Worm (Caenorhabditis elegans) whole organism, L1 larva: ENCODE data around the gene fkb-6.

Source experiments
- C04F5.9 ChIP-seq: sonication (generic microtip); optimal IDR thresholded peaks from 2 replicates; lab custom pipeline; 2016; ENCODE audit warnings: missing genetic modification characterization, missing compliant biosample characterization
- C16A3.4 ChIP-seq: fragments of 150-350 bp; optimal IDR thresholded peaks from 2 replicates; lab custom pipeline; 2014; ENCODE audit warnings: missing biosample characterization, missing genetic modification characterization
- F16B12.6 ChIP-seq: fragments of 150-350 bp; optimal IDR thresholded peaks from 2 replicates; lab custom pipeline; 2014; ENCODE audit warnings: missing biosample characterization, missing genetic modification characterization
- Y116A8C.19 ChIP-seq: sonication (generic microtip); optimal IDR thresholded peaks from 2 replicates; lab custom pipeline; 2016; ENCODE audit warnings: missing compliant biosample characterization, missing genetic modification characterization, borderline replicate concordance
- aha-1 ChIP-seq: fragments of 150-350 bp; optimal IDR thresholded peaks from 2 replicates; lab custom pipeline; 2014; ENCODE audit warnings: missing biosample characterization, missing genetic modification characterization
- alr-1 ChIP-seq: fragments of 200-800 bp; sonication (Bioruptor generic); optimal IDR thresholded peaks from 2 replicates; lab custom pipeline; 2018; ENCODE audit warnings: borderline replicate concordance, mild to moderate bottlenecking, missing genetic modification characterization, missing compliant biosample characterization
- aly-2 ChIP-seq: fragments of 150-350 bp; optimal IDR thresholded peaks from 2 replicates; lab custom pipeline; 2014; ENCODE audit warnings: missing biosample characterization, missing genetic modification characterization
- blmp-1 ChIP-seq: fragments of 150-350 bp; optimal IDR thresholded peaks from 2 replicates; lab custom pipeline; 2014; ENCODE audit warnings: missing biosample characterization, missing genetic modification characterization
- ceh-82 ChIP-seq, 3 experiments: fragments of 150-350 bp in 1 of 3; sonication (generic microtip) in 2 of 3; optimal IDR thresholded peaks; 2 replicates each; lab custom pipeline; 2014 to 2017; ENCODE audit warnings: missing biosample characterization in 3 of 3, missing genetic modification characterization in 3 of 3
- ceh-88 ChIP-seq: fragments of 200-800 bp; sonication (Bioruptor generic); IDR thresholded peaks from 2 replicates; pipeline ENCODE4 v1.3.6; 2022; ENCODE audit warnings: missing genetic modification characterization, missing compliant biosample characterization
- ces-1 ChIP-seq: fragments of 150-350 bp; optimal IDR thresholded peaks from 2 replicates; lab custom pipeline; 2014; ENCODE audit warnings: missing biosample characterization, missing genetic modification reagents, missing genetic modification characterization
- dpl-1 ChIP-seq, 3 experiments: fragments of 150-350 bp in 2 of 3; sonication (generic microtip) in 1 of 3; optimal IDR thresholded peaks; 2 replicates each; lab custom pipeline; 2014 to 2017; ENCODE audit warnings: missing biosample characterization in 3 of 3, missing genetic modification characterization in 3 of 3, missing genetic modification reagents in 3 of 3
- dsc-1 ChIP-seq: sonication (generic microtip); optimal IDR thresholded peaks from 2 replicates; lab custom pipeline; 2016; ENCODE audit warnings: mild to moderate bottlenecking, missing genetic modification characterization, missing compliant biosample characterization
- efl-1 ChIP-seq, 4 experiments: fragments of 150-350 bp; optimal IDR thresholded peaks in 3 of 4; peaks in 1 of 4; 1 replicate in 1 of 4; 2 replicates in 3 of 4; lab custom pipeline; 2014; ENCODE audit warnings: missing biosample characterization in 2 of 4, missing genetic modification characterization in 2 of 4, missing genetic modification reagents in 2 of 4
- egl-27 ChIP-seq, 2 experiments: fragments of 150-350 bp in 1 of 2; sonication (generic microtip); optimal IDR thresholded peaks; 3 replicates each; lab custom pipeline; 2017 to 2018; ENCODE audit warnings: missing biosample characterization in 2 of 2, missing genetic modification characterization in 2 of 2, missing genetic modification reagents in 2 of 2
- elt-3 ChIP-seq, 6 experiments: fragments of 150-350 bp in 1 of 6; sonication (generic microtip); optimal IDR thresholded peaks; 2 replicates each; lab custom pipeline; 2017 to 2018; ENCODE audit warnings: missing biosample characterization in 6 of 6, missing genetic modification characterization in 6 of 6, inconsistent platforms in 1 of 6
- ets-5 ChIP-seq: fragments of 200-800 bp; sonication (Bioruptor generic); IDR thresholded peaks from 2 replicates; pipeline ENCODE4 v1.3.6; 2022; ENCODE audit warnings: missing genetic modification characterization, missing compliant biosample characterization
- fkh-10 ChIP-seq: sonication (generic microtip); optimal IDR thresholded peaks from 2 replicates; lab custom pipeline; 2017; ENCODE audit warnings: missing biosample characterization, missing genetic modification reagents, missing genetic modification characterization
- fkh-4 ChIP-seq: sonication (generic microtip); optimal IDR thresholded peaks from 2 replicates; lab custom pipeline; 2016; ENCODE audit warnings: missing compliant biosample characterization, missing genetic modification characterization, borderline replicate concordance
- hlh-17 ChIP-seq: fragments of 200-800 bp; sonication (Bioruptor generic); optimal IDR thresholded peaks from 2 replicates; lab custom pipeline; 2018; ENCODE audit warnings: missing genetic modification characterization, mild to moderate bottlenecking, missing compliant biosample characterization, moderate library complexity, borderline replicate concordance
- hlh-4 ChIP-seq: sonication (generic microtip); optimal IDR thresholded peaks from 2 replicates; lab custom pipeline; 2016; ENCODE audit warnings: mild to moderate bottlenecking, missing genetic modification characterization, missing compliant biosample characterization
- isw-1 ChIP-seq: fragments of 200-800 bp; sonication (Bioruptor generic); IDR thresholded peaks from 2 replicates; pipeline ENCODE4 v1.3.6; 2022; ENCODE audit warnings: missing genetic modification characterization, missing compliant biosample characterization
- lin-14 ChIP-seq: fragments of 200-800 bp; sonication (Bioruptor generic); optimal IDR thresholded peaks from 2 replicates; lab custom pipeline; 2018; ENCODE audit warnings: mild to moderate bottlenecking, missing genetic modification characterization, moderate library complexity, missing compliant biosample characterization
- lin-15B ChIP-seq: fragments of 150-350 bp; sonication (generic microtip); optimal IDR thresholded peaks from 3 replicates; lab custom pipeline; 2014; ENCODE audit warnings: missing biosample characterization, missing genetic modification characterization
- lin-39 ChIP-seq: fragments of 150-350 bp; optimal IDR thresholded peaks from 2 replicates; lab custom pipeline; 2014; ENCODE audit warnings: missing biosample characterization, missing genetic modification reagents, missing genetic modification characterization
- lir-3 ChIP-seq: sonication (generic microtip); optimal IDR thresholded peaks from 2 replicates; lab custom pipeline; 2016; ENCODE audit warnings: mild to moderate bottlenecking, missing genetic modification characterization, moderate library complexity, missing compliant biosample characterization; ENCODE audit not compliant: poor library complexity
- lsy-2 ChIP-seq, 2 experiments: fragments of 150-350 bp; optimal IDR thresholded peaks; 2 replicates each; lab custom pipeline; 2014; ENCODE audit warnings: missing biosample characterization in 2 of 2, missing genetic modification characterization in 2 of 2
- mab-9 ChIP-seq: fragments of 200-800 bp; sonication (Bioruptor generic); IDR thresholded peaks from 2 replicates; pipeline ENCODE4 v1.3.6; 2022; ENCODE audit warnings: missing genetic modification reagents, missing genetic modification characterization, missing compliant biosample characterization
- nhr-12 ChIP-seq: sonication (generic microtip); optimal IDR thresholded peaks from 2 replicates; lab custom pipeline; 2017; ENCODE audit warnings: missing biosample characterization, missing genetic modification characterization
- nhr-20 ChIP-seq: sonication (generic microtip); optimal IDR thresholded peaks from 2 replicates; lab custom pipeline; 2016; ENCODE audit warnings: mild to moderate bottlenecking, missing genetic modification characterization, missing compliant biosample characterization
- nhr-237 ChIP-seq: fragments of 150-350 bp; optimal IDR thresholded peaks from 2 replicates; lab custom pipeline; 2014; ENCODE audit warnings: missing biosample characterization, missing genetic modification characterization
- nhr-28 ChIP-seq: fragments of 150-350 bp; optimal IDR thresholded peaks from 2 replicates; lab custom pipeline; 2014; ENCODE audit warnings: missing biosample characterization, missing genetic modification characterization
- nhr-71 ChIP-seq: sonication (generic microtip); optimal IDR thresholded peaks from 2 replicates; lab custom pipeline; 2016; ENCODE audit warnings: mild to moderate bottlenecking, missing genetic modification characterization, moderate library complexity, missing compliant biosample characterization
- nhr-77 ChIP-seq: fragments of 150-350 bp; optimal IDR thresholded peaks from 2 replicates; lab custom pipeline; 2014; ENCODE audit warnings: missing biosample characterization, missing genetic modification characterization
- nhr-85 ChIP-seq: sonication (generic microtip); peaks from one replicate; lab custom pipeline; 2016; ENCODE audit warnings: missing genetic modification characterization, inconsistent platforms, missing compliant biosample characterization
- pag-3 ChIP-seq: sonication (generic microtip); optimal IDR thresholded peaks from 2 replicates; lab custom pipeline; 2017; ENCODE audit warnings: missing genetic modification characterization, mild to moderate bottlenecking, missing compliant biosample characterization, antibody characterized with exemption, borderline replicate concordance; ENCODE audit not compliant: insufficient read depth
- pqm-1 ChIP-seq: sonication (generic microtip); optimal IDR thresholded peaks from 3 replicates; lab custom pipeline; 2017; ENCODE audit warnings: missing biosample characterization, missing genetic modification characterization
- rnt-1 ChIP-seq: sonication (generic microtip); optimal IDR thresholded peaks from 2 replicates; lab custom pipeline; 2016; ENCODE audit warnings: mild to moderate bottlenecking, missing genetic modification characterization, moderate library complexity, missing compliant biosample characterization
- sptf-1 ChIP-seq: fragments of 150-350 bp; optimal IDR thresholded peaks from 2 replicates; lab custom pipeline; 2014; ENCODE audit warnings: missing biosample characterization, missing genetic modification characterization
- sup-37 ChIP-seq: fragments of 200-800 bp; sonication (Bioruptor generic); optimal IDR thresholded peaks from 2 replicates; lab custom pipeline; 2018; ENCODE audit warnings: mild to moderate bottlenecking, missing genetic modification characterization, missing compliant biosample characterization
- swsn-7 ChIP-seq: sonication (generic microtip); optimal IDR thresholded peaks from 2 replicates; lab custom pipeline; 2016; ENCODE audit warnings: missing genetic modification characterization, missing compliant biosample characterization
- tbx-2 ChIP-seq: sonication (generic microtip); optimal IDR thresholded peaks from 2 replicates; lab custom pipeline; 2016; ENCODE audit warnings: missing genetic modification characterization, missing compliant biosample characterization
- unc-130 ChIP-seq: fragments of 150-350 bp; optimal IDR thresholded peaks from 2 replicates; lab custom pipeline; 2017; ENCODE audit warnings: missing biosample characterization, missing genetic modification characterization, inconsistent platforms
- unc-62 ChIP-seq: fragments of 150-350 bp; optimal IDR thresholded peaks from 2 replicates; lab custom pipeline; 2014; ENCODE audit warnings: missing biosample characterization, missing genetic modification reagents, missing genetic modification characterization
- vab-15 ChIP-seq: sonication (generic microtip); optimal IDR thresholded peaks from 2 replicates; lab custom pipeline; 2017; ENCODE audit warnings: missing genotype, mild to moderate bottlenecking, missing genetic modification characterization, missing compliant biosample characterization
- zag-1 ChIP-seq: fragments of 150-350 bp; optimal IDR thresholded peaks from 2 replicates; lab custom pipeline; 2014; ENCODE audit warnings: missing biosample characterization, missing genetic modification characterization
- zip-4 ChIP-seq: fragments of 200-800 bp; sonication (Bioruptor generic); optimal IDR thresholded peaks from 2 replicates; lab custom pipeline; 2018; ENCODE audit warnings: mild to moderate bottlenecking, missing genetic modification characterization, moderate library complexity, missing compliant biosample characterization
- ztf-11 ChIP-seq, 2 experiments: sonication (generic microtip); optimal IDR thresholded peaks; 2 replicates each; lab custom pipeline; 2016 to 2017; ENCODE audit warnings: missing genetic modification characterization in 2 of 2, missing biosample characterization in 1 of 2, missing compliant biosample characterization in 1 of 2

fkb-6 gene

ce11 chrV:20831867-20832266, 14.1 kb upstream of the fkb-6 start (continued):
- TF ChIP-seq elt-3 (tag; optimal IDR thresholded peaks at IDR 0.05; lab: Kevin White, UChicago) (no peak), nhr-85 (tag; lab: Kevin White, UChicago) (peak; percentile 34), egl-27 (tag; optimal IDR thresholded peaks at IDR 0.05; lab: Kevin White, UChicago) (no peak), hlh-17 (GFP tag; lab: Kevin White, UChicago) (no peak), F16B12.6 (tag; lab: Kevin White, UChicago) (no peak), aly-2 (no peak), lin-14 (GFP tag; lab: Kevin White, UChicago) (peak; percentile 21), zip-4 (GFP tag; lab: Kevin White, UChicago) (no peak), nhr-12 (tag; lab: Kevin White, UChicago) (no peak), ceh-88 (GFP tag; lab: Robert Waterston, UW) (no peak), mab-9 (no peak), blmp-1 (tag; lab: Kevin White, UChicago) (peak; percentile 58), dpl-1 (GFP tag; optimal IDR thresholded peaks at IDR 0.05; lab: Kevin White, UChicago) (no peak), nhr-237 (tag; lab: Kevin White, UChicago) (no peak), ztf-11 (tag; optimal IDR thresholded peaks at IDR 0.05; lab: Kevin White, UChicago) (no peak), fkh-4 (tag; lab: Kevin White, UChicago) (no peak), pag-3 (tag; lab: Kevin White, UChicago) (no peak), sup-37 (GFP tag; lab: Kevin White, UChicago) (no peak), dsc-1 (no peak), Y116A8C.19 (tag; lab: Kevin White, UChicago) (no peak), hlh-4 (no peak), nhr-71 (no peak), fkh-10 (GFP tag; lab: Kevin White, UChicago) (no peak), tbx-2 (tag; lab: Kevin White, UChicago) (no peak), ceh-82 (tag; optimal IDR thresholded peaks at IDR 0.05; lab: Kevin White, UChicago) (no peak)

- no peak for TF ChIP-seq vab-15 (tag; lab: Kevin White, UChicago)
- TF ChIP-seq C04F5.9 (tag; lab: Kevin White, UChicago) = no peak
- TF ChIP-seq lsy-2 (tag; optimal IDR thresholded peaks at IDR 0.05; lab: Kevin White, UChicago) = peak in 1 of 2 experiments; percentile 53
- TF ChIP-seq zip-4 (GFP tag; lab: Kevin White, UChicago) = no peak
- TF ChIP-seq swsn-7 (tag; lab: Kevin White, UChicago) = peak; percentile 2
- no peak for TF ChIP-seq nhr-28
- TF ChIP-seq pag-3 (tag; lab: Kevin White, UChicago) = no peak
- no peak for TF ChIP-seq alr-1 (tag; lab: Kevin White, UChicago)
- no peak for TF ChIP-seq unc-130 (tag; lab: Kevin White, UChicago)
- no peak for TF ChIP-seq lin-39 (tag; lab: Kevin White, UChicago)
- TF ChIP-seq sptf-1 = no peak
- no peak for TF ChIP-seq mab-9
- no peak for TF ChIP-seq nhr-20 (tag; lab: Kevin White, UChicago)
- TF ChIP-seq lin-15B = no peak
- TF ChIP-seq nhr-85 (tag; lab: Kevin White, UChicago) = peak; percentile 63
- no peak for TF ChIP-seq pqm-1 (tag; lab: Kevin White, UChicago)
- no peak for TF ChIP-seq ets-5 (GFP tag; lab: Robert Waterston, UW)
- no peak for TF ChIP-seq nhr-237 (tag; lab: Kevin White, UChicago)
- peak in 1 of 2 experiments; percentile 8 for TF ChIP-seq efl-1 (optimal IDR thresholded peaks at IDR 0.05; lab: Kevin White, UChicago)
- TF ChIP-seq efl-1 (GFP tag; optimal IDR thresholded peaks at IDR 0.05 in 1 of 2; lab: Kevin White, UChicago) = peak in 1 of 2 experiments; percentile 6
- TF ChIP-seq dpl-1 (GFP tag; optimal IDR thresholded peaks at IDR 0.05; lab: Kevin White, UChicago) = peak in 1 of 3 experiments; percentile 42
- no peak for TF ChIP-seq aha-1 (tag; lab: Kevin White, UChicago)
- peak; percentile 46; the same call in 1 of the 2 replicates for TF ChIP-seq isw-1 (GFP tag; lab: Robert Waterston, UW)
- no peak for TF ChIP-seq zag-1
- peak; percentile 22 for TF ChIP-seq C16A3.4 (tag; lab: Kevin White, UChicago)
- no peak for TF ChIP-seq aly-2
- no peak for TF ChIP-seq nhr-12 (tag; lab: Kevin White, UChicago)
- no peak for TF ChIP-seq ces-1 (GFP tag; lab: Kevin White, UChicago)
- peak; percentile 37 for TF ChIP-seq lir-3 (tag; lab: Kevin White, UChicago)
- TF ChIP-seq lin-14 (GFP tag; lab: Kevin White, UChicago) = peak; percentile 77
- peak; percentile 54 for TF ChIP-seq nhr-71
- no peak for TF ChIP-seq unc-62 (GFP tag; lab: Kevin White, UChicago)
- TF ChIP-seq F16B12.6 (tag; lab: Kevin White, UChicago) = no peak
- TF ChIP-seq egl-27 (tag; optimal IDR thresholded peaks at IDR 0.05; lab: Kevin White, UChicago) = no peak
- no peak for TF ChIP-seq dsc-1
- no peak for TF ChIP-seq nhr-77 (tag; lab: Kevin White, UChicago)
- TF ChIP-seq sup-37 (GFP tag; lab: Kevin White, UChicago) = no peak
- TF ChIP-seq rnt-1 (tag; lab: Kevin White, UChicago) = no peak
Observed at ce11 chrV:20832554-20832963, 13.4 kb upstream of the fkb-6 start.
